Worm (Caenorhabditis elegans) whole organism, L1 larva: ENCODE measurements around the gene srx-136.

Experiments
- ama-1 ChIP-seq: fragments of 150-350 bp; optimal IDR thresholded peaks from 2 replicates; lab custom pipeline; 2014
- efl-1 ChIP-seq, 4 experiments: fragments of 150-350 bp; optimal IDR thresholded peaks in 3 of 4; peaks in 1 of 4; 1 replicate in 1 of 4; 2 replicates in 3 of 4; lab custom pipeline; 2014; ENCODE audit warnings: missing biosample characterization in 2 of 4, missing genetic modification characterization in 2 of 4, missing genetic modification reagents in 2 of 4
- lir-3 ChIP-seq: sonication (generic microtip); optimal IDR thresholded peaks from 2 replicates; lab custom pipeline; 2016; ENCODE audit warnings: mild to moderate bottlenecking, missing genetic modification characterization, moderate library complexity, missing compliant biosample characterization; ENCODE audit not compliant: poor library complexity
- nhr-237 ChIP-seq: fragments of 150-350 bp; optimal IDR thresholded peaks from 2 replicates; lab custom pipeline; 2014; ENCODE audit warnings: missing biosample characterization, missing genetic modification characterization
- snu-23 ChIP-seq: sonication (generic microtip); optimal IDR thresholded peaks from 2 replicates; lab custom pipeline; 2016; ENCODE audit warnings: missing genetic modification characterization, missing compliant biosample characterization
- unc-130 ChIP-seq: fragments of 150-350 bp; optimal IDR thresholded peaks from 2 replicates; lab custom pipeline; 2017; ENCODE audit warnings: missing biosample characterization, missing genetic modification characterization, inconsistent platforms

DNA sequence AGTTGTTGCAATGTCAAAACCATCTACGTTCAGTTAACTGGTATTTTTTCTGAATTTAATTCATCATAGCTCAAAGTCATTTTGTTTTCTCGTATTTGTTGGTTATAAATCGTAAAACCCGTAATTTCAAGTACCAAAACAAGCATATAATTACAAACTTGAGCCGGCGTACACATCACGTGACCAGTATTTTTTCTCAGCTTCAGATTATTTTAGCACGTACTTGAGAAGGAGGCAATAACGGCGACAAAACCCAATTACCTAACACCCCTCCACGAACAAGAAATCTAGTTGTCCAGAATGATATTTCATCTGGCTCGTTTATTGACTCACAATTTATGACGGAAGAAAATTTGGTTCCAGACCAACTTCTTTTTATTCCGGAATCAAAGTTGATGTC, 1.7 kb downstream of the srx-136 start, which contains the start of gene srx-135:
- TF ChIP-seq lir-3 (tag; lab: Kevin White, UChicago), result no peak
- no peak for TF ChIP-seq efl-1 (optimal IDR thresholded peaks at IDR 0.05; lab: Kevin White, UChicago)
- no peak for TF ChIP-seq efl-1 (GFP tag; optimal IDR thresholded peaks at IDR 0.05 in 1 of 2; lab: Kevin White, UChicago)
- TF ChIP-seq ama-1 (lab: Kevin White, UChicago), result no peak
- no peak for TF ChIP-seq unc-130 (tag; lab: Kevin White, UChicago)
- TF ChIP-seq nhr-237 (tag; lab: Kevin White, UChicago), result no peak
- TF ChIP-seq snu-23 (GFP tag; lab: Kevin White, UChicago), result no peak
